Worm (Caenorhabditis elegans) whole organism, L2 larva: ENCODE results near the gene ttm-1.

Experiments
- elt-3 ChIP-seq: sonication (generic microtip); optimal IDR thresholded peaks from 2 replicates; lab custom pipeline; 2017; ENCODE audit warnings: missing biosample characterization, missing genetic modification characterization
- mab-5 ChIP-seq: fragments of 150-350 bp; optimal IDR thresholded peaks from 2 replicates; lab custom pipeline; 2014; ENCODE audit warnings: missing biosample characterization, missing genetic modification characterization
- nhr-237 ChIP-seq: fragments of 150-350 bp; optimal IDR thresholded peaks from 2 replicates; lab custom pipeline; 2014; ENCODE audit warnings: missing biosample characterization, missing genetic modification characterization
- nhr-77 ChIP-seq: fragments of 150-350 bp; optimal IDR thresholded peaks from 2 replicates; lab custom pipeline; 2014; ENCODE audit warnings: missing biosample characterization, missing genetic modification characterization
- skn-1 ChIP-seq: sonication (generic microtip); optimal IDR thresholded peaks from 2 replicates; lab custom pipeline; 2017; ENCODE audit warnings: missing biosample characterization, missing genetic modification characterization

ce11 chrIII:12945072-12945471 lies 21.7 kb downstream of the ttm-1 start:
- TF ChIP-seq elt-3 (tag; lab: Kevin White, UChicago) (no peak), nhr-77 (tag; lab: Kevin White, UChicago) (no peak), skn-1 (no peak), nhr-237 (no peak), mab-5 (no peak)
